Worm (Caenorhabditis elegans): ENCODE results near the gene ceh-51.

Gene ceh-51

ce11 chrV:18894924-18895388 lies 21.0 kb downstream of the ceh-51 start, which contains the start of gene emb-4 (continued):
- no peak for TF ChIP-seq nhr-11 (tag; optimal IDR thresholded peaks at IDR 0.05)
- TF ChIP-seq blmp-1 (tag; optimal IDR thresholded peaks at IDR 0.05): peak; percentile 26
- TF ChIP-seq skn-1 (tag; optimal IDR thresholded peaks at IDR 0.05): peak; percentile 55
- TF ChIP-seq rnt-1 (tag; optimal IDR thresholded peaks at IDR 0.05): peak; percentile 69
- no peak for TF ChIP-seq zag-1 (tag; optimal IDR thresholded peaks at IDR 0.05)
- no peak for TF ChIP-seq ceh-90 (tag; optimal IDR thresholded peaks at IDR 0.05)
- TF ChIP-seq fkh-8 (tag; optimal IDR thresholded peaks at IDR 0.05): peak; percentile 41
- peak; percentile 77 for TF ChIP-seq nhr-85 (tag)
- TF ChIP-seq sptf-1 (tag; optimal IDR thresholded peaks at IDR 0.05): no peak
- TF ChIP-seq aly-2 (tag; optimal IDR thresholded peaks at IDR 0.05): peak; percentile 3
- TF ChIP-seq lin-35 (GFP tag; optimal IDR thresholded peaks at IDR 0.05): peak; percentile 57 to 61
- peak; percentile 15 for TF ChIP-seq unc-130 (tag; optimal IDR thresholded peaks at IDR 0.05)
- peak; percentile 65 for TF ChIP-seq dsc-1 (tag; optimal IDR thresholded peaks at IDR 0.05)
- peak; percentile 58 for TF ChIP-seq irx-1 (tag; optimal IDR thresholded peaks at IDR 0.05)
- TF ChIP-seq efl-3 (GFP tag; optimal IDR thresholded peaks at IDR 0.05): no peak
- TF ChIP-seq unc-86 (tag; optimal IDR thresholded peaks at IDR 0.05): peak; percentile 42
- peak; percentile 57 for TF ChIP-seq xbp-1 (tag; optimal IDR thresholded peaks at IDR 0.05)
- TF ChIP-seq lsy-2 (tag; optimal IDR thresholded peaks at IDR 0.05): peak; percentile 67 to 71

- TF ChIP-seq efl-1 (optimal IDR thresholded peaks at IDR 0.05): no peak
- TF ChIP-seq efl-1 (GFP tag; optimal IDR thresholded peaks at IDR 0.05 in 1 of 2): peak in 1 of 2 experiments; percentile 49
- TF ChIP-seq hpl-2 (GFP tag; optimal IDR thresholded peaks at IDR 0.05): no peak
These were observed 26.5 kb downstream of the ceh-51 start, which contains the start of gene nhr-243 for ce11 chrV:18900437-18900836. nhr-243 (minus strand) TSS chrV:18900537.

ce11 chrV:18901530-18901929 lies 27.6 kb downstream of the ceh-51 start:
- TF ChIP-seq nhr-84 (tag; optimal IDR thresholded peaks at IDR 0.05) (no peak), nhr-77 (tag; optimal IDR thresholded peaks at IDR 0.05) (no peak), snu-23 (GFP tag; optimal IDR thresholded peaks at IDR 0.05) (peak; percentile 42), isw-1 (GFP tag; IDR thresholded peaks at IDR 0.05) (no peak), pqm-1 (tag; optimal IDR thresholded peaks at IDR 0.05) (no peak), efl-1 (optimal IDR thresholded peaks at IDR 0.05) (peak; percentile 17 to 31), efl-1 (GFP tag; optimal IDR thresholded peaks at IDR 0.05 in 1 of 2) (peak in 1 of 2 experiments; percentile 79), xbp-1 (tag; optimal IDR thresholded peaks at IDR 0.05) (no peak), fos-1 (tag; optimal IDR thresholded peaks at IDR 0.05) (no peak), ztf-11 (tag; optimal IDR thresholded peaks at IDR 0.05) (no peak), zip-4 (GFP tag; optimal IDR thresholded peaks at IDR 0.05) (peak; percentile 93), sox-4 (tag; optimal IDR thresholded peaks at IDR 0.05) (no peak), unc-130 (tag; optimal IDR thresholded peaks at IDR 0.05) (no peak), grh-1 (GFP tag; IDR thresholded peaks at IDR 0.05) (no peak), lin-13 (GFP tag; optimal IDR thresholded peaks at IDR 0.05) (no peak), mef-2 (tag; optimal IDR thresholded peaks at IDR 0.05) (no peak), C04F5.9 (tag; optimal IDR thresholded peaks at IDR 0.05) (no peak), snpc-4 (tag; optimal IDR thresholded peaks at IDR 0.05) (no peak), fkh-8 (tag; optimal IDR thresholded peaks at IDR 0.05) (no peak), unc-86 (tag; optimal IDR thresholded peaks at IDR 0.05) (no peak), mdl-1 (tag; optimal IDR thresholded peaks at IDR 0.05) (no peak), lin-39 (tag; optimal IDR thresholded peaks at IDR 0.05) (no peak), aha-1 (tag; optimal IDR thresholded peaks at IDR 0.05) (no peak), mep-1 (tag; optimal IDR thresholded peaks at IDR 0.05) (no peak), ama-1 (optimal IDR thresholded peaks at IDR 0.05) (no peak), fkh-10 (GFP tag; optimal IDR thresholded peaks at IDR 0.05) (no peak), dpl-1 (GFP tag; optimal IDR thresholded peaks at IDR 0.05) (peak in 1 of 3 experiments; percentile 0), elt-2 (tag; optimal IDR thresholded peaks at IDR 0.05) (peak; percentile 37), tbx-2 (tag; optimal IDR thresholded peaks at IDR 0.05) (no peak), egl-13 (tag; optimal IDR thresholded peaks at IDR 0.05) (no peak), lir-3 (tag; optimal IDR thresholded peaks at IDR 0.05; ENCODE audit: poor library complexity) (no peak), rnt-1 (tag; optimal IDR thresholded peaks at IDR 0.05) (no peak), fkh-4 (tag; optimal IDR thresholded peaks at IDR 0.05; ENCODE audit: borderline replicate concordance) (no peak), unc-98 (GFP tag; IDR thresholded peaks at IDR 0.05) (no peak), elt-3 (tag; optimal IDR thresholded peaks at IDR 0.05) (no peak), ets-5 (GFP tag; IDR thresholded peaks at IDR 0.05) (no peak), zag-1 (tag; optimal IDR thresholded peaks at IDR 0.05) (no peak), ceh-90 (tag; optimal IDR thresholded peaks at IDR 0.05) (no peak)

Measured in whole organism, L1 larva.